Worm (Caenorhabditis elegans) whole organism, L2 larva: ENCODE results near the gene Y105C5A.1268.
"Not testable (repeated sequence)": the region's sequence is repeated elsewhere in the genome, so short reads cannot be mapped to it uniquely, and the experiment has no call there.

ENCODE experiments used
- C34F6.9 ChIP-seq: fragments of 150-350 bp; optimal IDR thresholded peaks from 2 replicates; lab custom pipeline; 2014; ENCODE audit warnings: missing biosample characterization, missing genetic modification characterization
- F13H6.1 ChIP-seq: sonication (generic microtip); optimal IDR thresholded peaks from 2 replicates; lab custom pipeline; 2016; ENCODE audit warnings: missing genetic modification characterization, missing compliant biosample characterization
- R02D3.7 ChIP-seq: fragments of 150-350 bp; optimal IDR thresholded peaks from 2 replicates; lab custom pipeline; 2014; ENCODE audit warnings: missing biosample characterization, missing genetic modification characterization
- Y55F3AM.14 ChIP-seq: fragments of 200-800 bp; sonication (Bioruptor generic); optimal IDR thresholded peaks from 2 replicates; lab custom pipeline; 2018; ENCODE audit warnings: mild to moderate bottlenecking, missing genetic modification characterization, missing compliant biosample characterization
- ZK546.5 ChIP-seq: sonication (generic microtip); optimal IDR thresholded peaks from 2 replicates; lab custom pipeline; 2017; ENCODE audit warnings: missing biosample characterization, missing genetic modification characterization
- alr-1 ChIP-seq: fragments of 150-350 bp; optimal IDR thresholded peaks from 2 replicates; lab custom pipeline; 2014; ENCODE audit warnings: missing biosample characterization, missing genetic modification characterization
- aly-2 ChIP-seq: fragments of 150-350 bp; optimal IDR thresholded peaks from 2 replicates; lab custom pipeline; 2014; ENCODE audit warnings: missing biosample characterization, missing genetic modification characterization
- ama-1 ChIP-seq: fragments of 150-350 bp; optimal IDR thresholded peaks from 2 replicates; lab custom pipeline; 2018; ENCODE audit warnings: inconsistent platforms
- blmp-1 ChIP-seq: sonication (generic microtip); optimal IDR thresholded peaks from 2 replicates; lab custom pipeline; 2017; ENCODE audit warnings: missing genetic modification characterization, mild to moderate bottlenecking, missing compliant biosample characterization, antibody characterized with exemption, moderate library complexity; ENCODE audit not compliant: insufficient read depth
- ceh-82 ChIP-seq: fragments of 150-350 bp; optimal IDR thresholded peaks from 2 replicates; lab custom pipeline; 2014; ENCODE audit warnings: missing biosample characterization, missing genetic modification characterization
- crh-2 ChIP-seq: sonication (generic microtip); optimal IDR thresholded peaks from 2 replicates; lab custom pipeline; 2017; ENCODE audit warnings: missing biosample characterization, missing genetic modification characterization
- egl-27 ChIP-seq: sonication (generic microtip); optimal IDR thresholded peaks from 3 replicates; lab custom pipeline; 2017; ENCODE audit warnings: missing biosample characterization, missing genetic modification reagents, missing genetic modification characterization
- elt-1 ChIP-seq: fragments of 150-350 bp; optimal IDR thresholded peaks from 2 replicates; lab custom pipeline; 2014; ENCODE audit warnings: missing biosample characterization, missing genetic modification characterization
- elt-3 ChIP-seq: sonication (generic microtip); optimal IDR thresholded peaks from 2 replicates; lab custom pipeline; 2017; ENCODE audit warnings: missing biosample characterization, missing genetic modification characterization
- fos-1 ChIP-seq: fragments of 150-350 bp; optimal IDR thresholded peaks from 2 replicates; lab custom pipeline; 2014; ENCODE audit warnings: missing biosample characterization, missing genetic modification characterization
- gmeb-1 ChIP-seq: fragments of 150-350 bp; optimal IDR thresholded peaks from 2 replicates; lab custom pipeline; 2014; ENCODE audit warnings: missing biosample characterization, missing genetic modification characterization
- lin-11 ChIP-seq: fragments of 150-350 bp; sonication (generic microtip); optimal IDR thresholded peaks from 2 replicates; lab custom pipeline; 2014; ENCODE audit warnings: missing biosample characterization, missing genetic modification characterization, inconsistent platforms, mixed read lengths
- lin-13 ChIP-seq: fragments of 150-350 bp; optimal IDR thresholded peaks from 2 replicates; lab custom pipeline; 2014; ENCODE audit warnings: missing biosample characterization, missing genetic modification reagents, missing genetic modification characterization
- lin-39 ChIP-seq: fragments of 150-350 bp; optimal IDR thresholded peaks from 2 replicates; lab custom pipeline; 2014; ENCODE audit warnings: missing biosample characterization, missing genetic modification reagents, missing genetic modification characterization
- lsy-2 ChIP-seq, 2 experiments: fragments of 150-350 bp in 1 of 2; sonication (generic microtip) in 1 of 2; optimal IDR thresholded peaks; 2 replicates each; lab custom pipeline; 2014 to 2017; ENCODE audit warnings: missing biosample characterization in 2 of 2, missing genetic modification characterization in 2 of 2
- mab-5 ChIP-seq: fragments of 150-350 bp; optimal IDR thresholded peaks from 2 replicates; lab custom pipeline; 2014; ENCODE audit warnings: missing biosample characterization, missing genetic modification characterization
- mdl-1 ChIP-seq, 2 experiments: fragments of 150-350 bp in 1 of 2; sonication (generic microtip) in 1 of 2; optimal IDR thresholded peaks; 2 replicates each; lab custom pipeline; 2017; ENCODE audit warnings: missing biosample characterization in 2 of 2, missing genetic modification characterization in 2 of 2
- nhr-10 ChIP-seq: sonication (generic microtip); optimal IDR thresholded peaks from 2 replicates; lab custom pipeline; 2017; ENCODE audit warnings: missing biosample characterization, missing genetic modification characterization
- nhr-12 ChIP-seq: fragments of 150-350 bp; optimal IDR thresholded peaks from 2 replicates; lab custom pipeline; 2014; ENCODE audit warnings: missing biosample characterization, missing genetic modification characterization
- nhr-129 ChIP-seq: fragments of 150-350 bp; optimal IDR thresholded peaks from 2 replicates; lab custom pipeline; 2014; ENCODE audit warnings: missing biosample characterization, missing genetic modification characterization
- nhr-21 ChIP-seq: fragments of 150-350 bp; optimal IDR thresholded peaks from 2 replicates; lab custom pipeline; 2014; ENCODE audit warnings: missing biosample characterization, missing genetic modification characterization
- nhr-237 ChIP-seq: fragments of 150-350 bp; optimal IDR thresholded peaks from 2 replicates; lab custom pipeline; 2014; ENCODE audit warnings: missing biosample characterization, missing genetic modification characterization
- nhr-25 ChIP-seq: fragments of 150-350 bp; sonication (generic microtip); optimal IDR thresholded peaks from 3 replicates; lab custom pipeline; 2014; ENCODE audit warnings: missing biosample characterization, missing genetic modification characterization
- nhr-6 ChIP-seq: fragments of 150-350 bp; optimal IDR thresholded peaks from 2 replicates; lab custom pipeline; 2014; ENCODE audit warnings: missing biosample characterization, missing genetic modification characterization
- nhr-77 ChIP-seq: fragments of 150-350 bp; optimal IDR thresholded peaks from 2 replicates; lab custom pipeline; 2014; ENCODE audit warnings: missing biosample characterization, missing genetic modification characterization
- peb-1 ChIP-seq: fragments of 150-350 bp; optimal IDR thresholded peaks from 2 replicates; lab custom pipeline; 2014; ENCODE audit warnings: missing biosample characterization, missing genetic modification characterization
- sem-4 ChIP-seq: fragments of 150-350 bp; optimal IDR thresholded peaks from 2 replicates; lab custom pipeline; 2014; ENCODE audit warnings: missing biosample characterization, missing genetic modification reagents, missing genetic modification characterization
- skn-1 ChIP-seq: sonication (generic microtip); optimal IDR thresholded peaks from 2 replicates; lab custom pipeline; 2017; ENCODE audit warnings: missing biosample characterization, missing genetic modification characterization
- sma-3 ChIP-seq: sonication (generic microtip); optimal IDR thresholded peaks from 2 replicates; lab custom pipeline; 2016; ENCODE audit warnings: missing genetic modification reagents, missing genetic modification characterization, missing compliant biosample characterization
- sma-9 ChIP-seq, 2 experiments: fragments of 150-350 bp in 1 of 2; sonication (generic microtip) in 1 of 2; optimal IDR thresholded peaks; 2 replicates each; lab custom pipeline; 2014 to 2016; ENCODE audit warnings: missing genetic modification characterization in 2 of 2, mild to moderate bottlenecking in 1 of 2, missing biosample characterization in 1 of 2, missing compliant biosample characterization in 1 of 2, missing genetic modification reagents in 1 of 2, moderate library complexity in 1 of 2
- snpc-4 ChIP-seq: fragments of 150-350 bp; optimal IDR thresholded peaks from 2 replicates; lab custom pipeline; 2014; ENCODE audit warnings: missing biosample characterization, missing genetic modification characterization
- unc-55 ChIP-seq: fragments of 150-350 bp; sonication (generic microtip); optimal IDR thresholded peaks from 3 replicates; lab custom pipeline; 2014; ENCODE audit warnings: missing biosample characterization, missing genetic modification reagents, missing genetic modification characterization
- unc-62 ChIP-seq: fragments of 150-350 bp; optimal IDR thresholded peaks from 2 replicates; lab custom pipeline; 2014; ENCODE audit warnings: missing biosample characterization, missing genetic modification reagents, missing genetic modification characterization
- zag-1 ChIP-seq: fragments of 150-350 bp; optimal IDR thresholded peaks from 2 replicates; lab custom pipeline; 2014; ENCODE audit warnings: missing biosample characterization, missing genetic modification characterization
- ztf-4 ChIP-seq: fragments of 150-350 bp; optimal IDR thresholded peaks from 2 replicates; lab custom pipeline; 2014; ENCODE audit warnings: missing biosample characterization, missing genetic modification characterization

Gene Y105C5A.1268

ce11 chrIV:15646418-15647220 lies at the start of gene Y105C5A.1268, which contains the start of gene Y105C5A.1272:
Gene Y105C5A.1268, minus strand, starts transcription at chrIV:15646468.
Gene Y105C5A.1272, plus strand, starts transcription at chrIV:15646992.
- TF ChIP-seq nhr-10 (tag; lab: Kevin White, UChicago), result peak; percentile 62
- TF ChIP-seq C34F6.9, result peak; percentile 93
- TF ChIP-seq ztf-4 (tag; lab: Kevin White, UChicago), result peak; percentile 85
- peak; percentile 11 for TF ChIP-seq nhr-12 (tag; lab: Kevin White, UChicago)
- peak; percentile 17 for TF ChIP-seq lin-11 (tag; lab: Kevin White, UChicago)
- peak; percentile 85 for TF ChIP-seq nhr-25
- TF ChIP-seq fos-1, result peak; percentile 70
- peak; percentile 93 for TF ChIP-seq F13H6.1 (tag; lab: Kevin White, UChicago)
- TF ChIP-seq sma-3, result peak; percentile 87
- TF ChIP-seq Y55F3AM.14, result peak; percentile 72
- TF ChIP-seq nhr-21 (tag; lab: Kevin White, UChicago), result peak; percentile 93
- peak; percentile 52 for TF ChIP-seq alr-1 (tag; lab: Kevin White, UChicago)
- TF ChIP-seq zag-1 (tag; lab: Kevin White, UChicago), result peak; percentile 60
- TF ChIP-seq nhr-237 (tag; lab: Kevin White, UChicago), result peak; percentile 67
- peak; percentile 77 for TF ChIP-seq lin-13 (GFP tag; lab: Kevin White, UChicago)
- peak; percentile 76 for TF ChIP-seq gmeb-1
- TF ChIP-seq lsy-2 (tag; optimal IDR thresholded peaks at IDR 0.05; lab: Kevin White, UChicago), result peak; percentile 78 to 94
- TF ChIP-seq blmp-1, result peak; percentile 74
- peak; percentile 71 to 76 for TF ChIP-seq mdl-1 (tag; optimal IDR thresholded peaks at IDR 0.05; lab: Kevin White, UChicago)
- TF ChIP-seq sma-9 (GFP tag; optimal IDR thresholded peaks at IDR 0.05; lab: Kevin White, UChicago), result peak; percentile 80
- TF ChIP-seq sma-9 (tag; optimal IDR thresholded peaks at IDR 0.05; lab: Kevin White, UChicago), result not testable (repeated sequence)
- TF ChIP-seq ZK546.5 (tag; lab: Kevin White, UChicago), result peak; percentile 13
- TF ChIP-seq mab-5, result peak; percentile 85
- TF ChIP-seq nhr-129 (tag; lab: Kevin White, UChicago), result peak; percentile 95
- TF ChIP-seq nhr-6 (tag; lab: Kevin White, UChicago), result peak; percentile 88
- TF ChIP-seq unc-55 (GFP tag; lab: Kevin White, UChicago), result peak; percentile 92
- TF ChIP-seq sem-4 (tag; lab: Kevin White, UChicago), result peak; percentile 83
- TF ChIP-seq egl-27 (tag; lab: Kevin White, UChicago), result peak; percentile 88
- peak; percentile 13 for TF ChIP-seq unc-62 (GFP tag; lab: Kevin White, UChicago)
- peak; percentile 85 for TF ChIP-seq crh-2
- TF ChIP-seq ceh-82 (tag; lab: Kevin White, UChicago), result peak; percentile 17
- TF ChIP-seq skn-1, result peak; percentile 64

DNA sequence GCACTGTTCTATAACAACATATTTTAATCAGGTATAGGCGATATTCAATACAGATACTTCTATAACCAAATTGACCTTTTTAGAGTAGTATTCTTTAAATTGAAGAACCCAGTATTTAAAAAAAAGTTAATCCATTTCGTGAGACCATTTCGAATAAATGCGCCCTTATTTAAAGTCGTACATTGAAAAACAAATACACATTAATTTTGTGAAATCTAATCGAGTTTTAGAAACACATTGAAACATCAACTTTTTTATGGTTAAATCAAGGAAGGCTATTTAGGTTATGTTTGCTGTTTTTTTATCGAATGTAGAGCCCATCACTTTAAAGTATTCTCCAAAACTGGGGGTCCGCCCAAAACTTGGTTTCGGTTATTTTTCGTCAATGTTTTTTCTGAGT lies 49.0 kb upstream of the Y105C5A.1268 start:
- TF ChIP-seq lin-39 (tag; lab: Kevin White, UChicago), result no peak
- no peak for TF ChIP-seq sma-3
- TF ChIP-seq R02D3.7 (tag; lab: Kevin White, UChicago), result no peak
- no peak for TF ChIP-seq F13H6.1 (tag; lab: Kevin White, UChicago)
- TF ChIP-seq ztf-4 (tag; lab: Kevin White, UChicago), result no peak
- no peak for TF ChIP-seq lin-13 (GFP tag; lab: Kevin White, UChicago)
- no peak for TF ChIP-seq elt-3
- TF ChIP-seq nhr-237 (tag; lab: Kevin White, UChicago), result no peak
- no peak for TF ChIP-seq alr-1 (tag; lab: Kevin White, UChicago)

ce11 chrIV:15693268-15693667 lies 47.0 kb upstream of the Y105C5A.1268 start:
- TF ChIP-seq egl-27 (tag; lab: Kevin White, UChicago) (no peak), lsy-2 (tag; optimal IDR thresholded peaks at IDR 0.05; lab: Kevin White, UChicago) (no peak), unc-62 (GFP tag; lab: Kevin White, UChicago) (no peak), zag-1 (tag; lab: Kevin White, UChicago) (no peak), sma-3 (no peak), elt-3 (no peak), aly-2 (tag; lab: Kevin White, UChicago) (no peak), alr-1 (tag; lab: Kevin White, UChicago) (no peak), gmeb-1 (no peak), R02D3.7 (tag; lab: Kevin White, UChicago) (no peak), lin-39 (tag; lab: Kevin White, UChicago) (no peak), snpc-4 (tag; lab: Kevin White, UChicago) (no peak), ZK546.5 (tag; lab: Kevin White, UChicago) (no peak), nhr-6 (tag; lab: Kevin White, UChicago) (no peak), peb-1 (tag; lab: Kevin White, UChicago) (no peak), ama-1 (lab: Kevin White, UChicago) (no peak), sem-4 (tag; lab: Kevin White, UChicago) (no peak), mdl-1 (tag; optimal IDR thresholded peaks at IDR 0.05; lab: Kevin White, UChicago) (no peak), elt-1 (no peak), nhr-77 (no peak)
- TF ChIP-seq, all 48 proteins: peak for 0
